Worm (Caenorhabditis elegans) whole organism, midembryonic: ENCODE results near the gene sri-37.

Experiments
- T22C8.4 ChIP-seq: fragments of 200-800 bp; sonication (Bioruptor generic); IDR thresholded peaks from 2 replicates; pipeline ENCODE4 v1.3.6; 2022; ENCODE audit warnings: missing genetic modification characterization, missing compliant biosample characterization
- cog-1 ChIP-seq: sonication (generic microtip); optimal IDR thresholded peaks from 2 replicates; lab custom pipeline; 2016; ENCODE audit warnings: missing genetic modification characterization, missing compliant biosample characterization
- flt-1 ChIP-seq: fragments of 200-800 bp; sonication (Bioruptor generic); IDR thresholded peaks from 2 replicates; pipeline ENCODE4 v1.3.6; 2022; ENCODE audit warnings: missing genetic modification characterization, missing compliant biosample characterization
- ztf-29 ChIP-seq: fragments of 200-800 bp; sonication (Bioruptor generic); IDR thresholded peaks from 2 replicates; pipeline ENCODE4 v1.3.6; 2022; ENCODE audit warnings: missing genetic modification reagents, missing genetic modification characterization, missing compliant biosample characterization

- TF ChIP-seq cog-1 (tag; lab: Kevin White, UChicago) (no peak), flt-1 (GFP tag; lab: Robert Waterston, UW) (no peak), ztf-29 (GFP tag; lab: Robert Waterston, UW) (no peak), T22C8.4 (no peak)
These were observed 20.2 kb downstream of the sri-37 start, which contains the start of the genes F22E5.13 and F22E5.6 for ce11 chrII:2649539-2649938.
